Worm (Caenorhabditis elegans): ENCODE data around the gene unc-25.

DNA sequence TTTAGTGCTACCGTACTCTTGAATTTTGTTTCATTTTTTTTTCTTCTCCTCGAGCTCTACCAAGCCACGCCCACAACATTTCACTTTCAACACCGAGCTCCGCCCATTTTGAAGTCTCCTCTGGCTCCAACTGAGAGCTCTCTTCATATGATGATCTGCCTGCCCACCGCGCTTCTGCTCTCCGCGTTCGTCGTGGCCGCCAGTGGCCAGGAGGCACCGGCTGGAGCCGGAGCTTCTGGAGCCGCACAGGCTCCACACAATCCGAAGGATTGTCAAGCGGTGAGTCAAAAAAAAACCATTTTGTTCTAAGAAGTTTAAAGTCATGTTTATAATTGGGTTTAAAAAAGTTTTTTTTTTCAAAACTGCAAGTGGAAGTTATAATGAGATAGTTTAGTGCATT, 32.1 kb upstream of the unc-25 start, which contains the start of gene flp-14:
- TF ChIP-seq dpff-1 (tag; optimal IDR thresholded peaks at IDR 0.05) (no peak), gei-17 (GFP tag; optimal IDR thresholded peaks at IDR 0.05) (no peak), sea-2 (GFP tag; IDR thresholded peaks at IDR 0.05) (no peak), tlf-1 (GFP tag; optimal IDR thresholded peaks at IDR 0.05) (no peak), repo-1 (tag; optimal IDR thresholded peaks at IDR 0.05) (no peak), D2030.7 (GFP tag; IDR thresholded peaks at IDR 0.05) (no peak), athp-1 (tag; optimal IDR thresholded peaks at IDR 0.05) (no peak), bed-2 (GFP tag; IDR thresholded peaks at IDR 0.05) (no peak), tbp1 (GFP tag; optimal IDR thresholded peaks at IDR 0.05) (no peak), ceh-79 (tag; optimal IDR thresholded peaks at IDR 0.05) (no peak)

Measured in whole organism, young adult.